Fruit fly (Drosophila melanogaster): ENCODE results near the gene elav.

elav gene

DNA sequence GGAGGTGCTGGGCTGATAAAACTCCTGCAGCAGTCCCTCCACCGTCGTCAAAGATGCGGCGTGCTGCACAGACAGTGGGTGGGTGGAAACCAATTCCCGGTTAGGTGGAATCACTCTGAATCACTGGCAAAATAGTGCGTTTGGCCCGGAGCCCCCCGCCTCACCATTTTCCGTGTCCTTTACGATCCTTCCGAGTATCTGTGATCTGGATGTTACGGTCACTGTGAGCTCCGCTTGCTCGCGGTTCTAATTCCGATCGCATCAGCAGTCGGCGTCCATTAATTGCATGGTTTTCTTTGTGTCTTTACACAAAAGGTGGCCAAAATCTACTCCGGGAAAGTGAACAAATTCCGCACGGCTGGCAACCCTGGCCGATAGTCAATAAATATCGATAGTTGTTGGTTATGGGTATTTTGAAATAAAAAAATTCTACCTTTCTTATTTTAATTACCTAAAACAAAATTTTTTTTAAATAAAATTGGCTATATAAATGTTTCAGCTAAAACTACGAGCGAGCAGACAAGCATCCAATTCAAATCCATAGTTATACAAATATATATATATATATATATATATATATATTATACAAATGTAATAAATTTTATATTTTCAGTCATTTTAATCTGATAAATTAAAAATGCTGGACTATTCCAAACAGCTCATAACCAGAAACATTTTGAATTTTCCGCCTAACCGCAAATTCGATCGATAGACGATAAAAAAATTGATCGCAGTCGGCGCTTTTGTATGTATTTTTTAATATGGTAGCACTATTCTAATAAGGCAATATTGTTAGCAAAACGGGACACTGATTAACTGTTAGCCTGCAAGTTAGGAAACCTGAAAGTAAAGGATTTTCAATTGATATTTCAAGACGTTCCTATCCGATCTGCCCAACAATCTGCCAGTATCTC lies 46.5 kb downstream of the elav start, which contains the start of the genes ebo and CG13373 (continued):
- TF ChIP-seq dm (GFP tag; optimal IDR thresholded peaks at IDR 0.05) (no peak), CG32772 (GFP tag; IDR thresholded peaks at IDR 0.05) (no peak), CG34422 (GFP tag; IDR thresholded peaks at IDR 0.05) (peak; percentile 50; the same call in 1 of the 3 replicates), CG16813 (GFP tag; IDR thresholded peaks at IDR 0.05; ENCODE audit: partially characterized antibody) (peak; percentile 59; the same call in 2 of the 3 replicates), CG1602 (GFP tag; optimal IDR thresholded peaks at IDR 0.05) (peak; percentile 31), D19A (tag; optimal IDR thresholded peaks at IDR 0.05) (no peak), tx (GFP tag; optimal IDR thresholded peaks at IDR 0.05) (no peak), Kr (GFP tag; optimal IDR thresholded peaks at IDR 0.05) (no peak), Dek (tag; optimal IDR thresholded peaks at IDR 0.05) (peak; percentile 15), CG6683 (GFP tag; optimal IDR thresholded peaks at IDR 0.05) (no peak), Trl (optimal IDR thresholded peaks at IDR 0.05) (no peak), Trl (GFP tag; optimal IDR thresholded peaks at IDR 0.05) (no peak), abd-A (tag; optimal IDR thresholded peaks at IDR 0.05) (no peak), jigr1 (GFP tag; IDR thresholded peaks at IDR 0.05) (no peak), CG15011 (GFP tag; optimal IDR thresholded peaks at IDR 0.05) (no peak), Doc3 (GFP tag; IDR thresholded peaks at IDR 0.05; ENCODE audit: partially characterized antibody) (0 out of 3 replicates have a peak, but pooled peaks have one; percentile 43), ara (GFP tag; IDR thresholded peaks at IDR 0.05) (no peak), CG8765 (GFP tag; IDR thresholded peaks at IDR 0.05) (no peak), sc (optimal IDR thresholded peaks at IDR 0.05) (no peak), sc (GFP tag; optimal IDR thresholded peaks at IDR 0.05) (no peak), CG17328 (GFP tag; IDR thresholded peaks at IDR 0.05) (no peak), fd64A (GFP tag; optimal IDR thresholded peaks at IDR 0.05) (no peak), CG1529 (GFP tag; optimal IDR thresholded peaks at IDR 0.05) (no peak), usp (GFP tag; optimal IDR thresholded peaks at IDR 0.05) (no peak), ssp (GFP tag; IDR thresholded peaks at IDR 0.05) (no peak), nau (GFP tag; optimal IDR thresholded peaks at IDR 0.05) (no peak), ranshi (GFP tag; IDR thresholded peaks at IDR 0.05) (no peak), Gsc (GFP tag; IDR thresholded peaks at IDR 0.05) (no peak), tll (GFP tag; optimal IDR thresholded peaks at IDR 0.05) (no peak), BtbVII (GFP tag; optimal IDR thresholded peaks at IDR 0.05) (no peak), CG34376 (GFP tag; optimal IDR thresholded peaks at IDR 0.05) (no peak), CG4360 (GFP tag; IDR thresholded peaks at IDR 0.05) (no peak), Vsx1 (GFP tag; optimal IDR thresholded peaks at IDR 0.05) (no peak), CG3281 (GFP tag; optimal IDR thresholded peaks at IDR 0.05) (no peak), exex (tag; optimal IDR thresholded peaks at IDR 0.05) (no peak), Myb (GFP tag; optimal IDR thresholded peaks at IDR 0.05) (peak; percentile 11), btn (GFP tag; optimal IDR thresholded peaks at IDR 0.05) (no peak), unc-4 (GFP tag; IDR thresholded peaks at IDR 0.05; ENCODE audit: partially characterized antibody) (peak; percentile 63), bbx (GFP tag; IDR thresholded peaks at IDR 0.05; ENCODE audit: partially characterized antibody) (peak; percentile 56), CG17186 (GFP tag; optimal IDR thresholded peaks at IDR 0.05) (no peak), psq (GFP tag; optimal IDR thresholded peaks at IDR 0.05) (no peak), hth (optimal IDR thresholded peaks at IDR 0.05) (no peak), MESR4 (GFP tag; optimal IDR thresholded peaks at IDR 0.05) (peak; percentile 77), CG13296 (GFP tag; optimal IDR thresholded peaks at IDR 0.05) (peak; percentile 17), Atf-2 (GFP tag; optimal IDR thresholded peaks at IDR 0.05) (no peak), CG31388 (GFP tag; optimal IDR thresholded peaks at IDR 0.05) (no peak), CG17802 (tag; optimal IDR thresholded peaks at IDR 0.05) (no peak), H2.0 (GFP tag; IDR thresholded peaks at IDR 0.05) (no peak), CG3847 (GFP tag; IDR thresholded peaks at IDR 0.05) (peak; percentile 51), ftz-f1 (GFP tag; optimal IDR thresholded peaks at IDR 0.05) (no peak)

Data from whole organism, embryonic.